Fruit fly (Drosophila melanogaster): Measurements from ENCODE around the gene CG4686.
A peak's percentile ranks its signal among the peaks of the same experiment; 100 is the strongest.

CG4686 gene

DNA sequence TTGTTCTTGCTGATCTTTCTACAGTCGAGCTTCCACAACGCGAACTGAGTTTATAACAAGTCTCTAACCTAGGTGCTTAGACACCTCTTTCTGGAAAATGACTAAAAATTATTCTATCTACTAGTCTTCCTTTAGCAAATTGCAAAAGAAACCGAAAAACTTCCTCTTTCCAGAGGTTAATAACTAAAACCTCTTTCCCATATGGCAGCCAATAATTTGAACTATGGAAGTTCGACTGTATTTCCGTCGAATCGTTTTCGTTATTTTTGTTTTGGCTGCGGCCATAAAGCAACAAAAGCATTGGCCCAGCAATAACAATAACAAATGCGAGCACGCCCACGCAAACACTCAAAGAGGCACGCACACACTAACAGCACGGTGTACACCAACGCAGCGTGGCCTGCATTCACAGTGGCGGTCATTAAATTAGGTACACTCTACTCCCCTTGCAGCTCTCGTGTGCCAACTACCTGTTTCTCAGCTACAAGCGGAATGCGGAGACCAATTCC lies 16.2 kb downstream of the CG4686 start (continued):
- peak in 1 of 2 experiments; percentile 15 for TF ChIP-seq crp (GFP tag; optimal IDR thresholded peaks at IDR 0.05)
- TF ChIP-seq CG10209 (GFP tag; optimal IDR thresholded peaks at IDR 0.05), result no peak
- TF ChIP-seq wdn (GFP tag; IDR thresholded peaks at IDR 0.05), result peak; percentile 51; the same call in 1 of the 2 replicates
- peak; percentile 46 for TF ChIP-seq HHEX (GFP tag; optimal IDR thresholded peaks at IDR 0.05)
- no peak for TF ChIP-seq CG5953 (GFP tag; IDR thresholded peaks at IDR 0.05)
- no peak for TF ChIP-seq CG8290 (GFP tag; optimal IDR thresholded peaks at IDR 0.05)
- TF ChIP-seq CG8290 (tag; optimal IDR thresholded peaks at IDR 0.05), result no peak
- TF ChIP-seq CG13424 (tag; optimal IDR thresholded peaks at IDR 0.05), result peak; percentile 66
- no peak for TF ChIP-seq CG18011 (GFP tag; optimal IDR thresholded peaks at IDR 0.05)
- no peak for TF ChIP-seq Gsc (GFP tag; IDR thresholded peaks at IDR 0.05)
- peak; percentile 9 for TF ChIP-seq chn (GFP tag; optimal IDR thresholded peaks at IDR 0.05)
- TF ChIP-seq Hmr (GFP tag; optimal IDR thresholded peaks at IDR 0.05), result peak; percentile 61
- no peak; the same call in 1 of the 2 replicates for TF ChIP-seq ttk (GFP tag; IDR thresholded peaks at IDR 0.05)
- no peak for TF ChIP-seq Lhr (GFP tag; optimal IDR thresholded peaks at IDR 0.05)
- no peak for TF ChIP-seq CG13123 (GFP tag; optimal IDR thresholded peaks at IDR 0.05)
- TF ChIP-seq Atf3 (GFP tag; optimal IDR thresholded peaks at IDR 0.05), result no peak
- no peak for TF ChIP-seq Kr (GFP tag; optimal IDR thresholded peaks at IDR 0.05)
- peak; percentile 28 for TF ChIP-seq CG14710 (tag; optimal IDR thresholded peaks at IDR 0.05)
- peak; percentile 49 for TF ChIP-seq CG6689 (GFP tag; IDR thresholded peaks at IDR 0.05)
- TF ChIP-seq Hey (tag; optimal IDR thresholded peaks at IDR 0.05), result peak; percentile 9
- TF ChIP-seq CG16863 (GFP tag; optimal IDR thresholded peaks at IDR 0.05), result peak; percentile 18
- TF ChIP-seq zfh2 (GFP tag; optimal IDR thresholded peaks at IDR 0.05), result no peak
- no peak for TF ChIP-seq unc-4 (GFP tag; IDR thresholded peaks at IDR 0.05; ENCODE audit: partially characterized antibody)
- TF ChIP-seq E2f2 (GFP tag; IDR thresholded peaks at IDR 0.05), result 0 out of 2 replicates have a peak, but pooled peaks have one; percentile 21
- TF ChIP-seq D19B (GFP tag; optimal IDR thresholded peaks at IDR 0.05), result no peak
- TF ChIP-seq CG11456 (GFP tag; IDR thresholded peaks at IDR 0.05), result no peak
- peak; percentile 23 for TF ChIP-seq CG17829 (tag; optimal IDR thresholded peaks at IDR 0.05)
- no peak for TF ChIP-seq hkb (optimal IDR thresholded peaks at IDR 0.05)
- no peak for TF ChIP-seq hkb (GFP tag; IDR thresholded peaks at IDR 0.05)
- no peak for TF ChIP-seq lola (GFP tag; optimal IDR thresholded peaks at IDR 0.05)
- TF ChIP-seq p53 (GFP tag; optimal IDR thresholded peaks at IDR 0.05), result no peak
- peak; percentile 4 for TF ChIP-seq trh (GFP tag; optimal IDR thresholded peaks at IDR 0.05)
- TF ChIP-seq Mrtf (GFP tag; IDR thresholded peaks at IDR 0.05), result no peak
- TF ChIP-seq ranshi (GFP tag; IDR thresholded peaks at IDR 0.05), result no peak
- peak; percentile 76 for TF ChIP-seq CG18599 (GFP tag; optimal IDR thresholded peaks at IDR 0.05)
- peak; percentile 41 for TF ChIP-seq ind (GFP tag; optimal IDR thresholded peaks at IDR 0.05)
- TF ChIP-seq HLHmδ (GFP tag; optimal IDR thresholded peaks at IDR 0.05), result peak; percentile 31
- no peak for TF ChIP-seq CG3065 (GFP tag; optimal IDR thresholded peaks at IDR 0.05)
- no peak for TF ChIP-seq wor (GFP tag; IDR thresholded peaks at IDR 0.05)
- no peak for TF ChIP-seq Spps (tag; optimal IDR thresholded peaks at IDR 0.05)
- peak; percentile 68 for TF ChIP-seq Nf-YC (tag; optimal IDR thresholded peaks at IDR 0.05)
- peak; percentile 73 for TF ChIP-seq Hand (GFP tag; optimal IDR thresholded peaks at IDR 0.05)
- peak; percentile 32 to 38 for TF ChIP-seq dpn (GFP tag; optimal IDR thresholded peaks at IDR 0.05)
- TF ChIP-seq Abd-B (GFP tag; optimal IDR thresholded peaks at IDR 0.05), result peak; percentile 40
- no peak for TF ChIP-seq cad (GFP tag; optimal IDR thresholded peaks at IDR 0.05)
- TF ChIP-seq CoRest (tag; optimal IDR thresholded peaks at IDR 0.05), result peak; percentile 63
- TF ChIP-seq ems (GFP tag; optimal IDR thresholded peaks at IDR 0.05), result no peak
- 0 out of 2 replicates have a peak, but pooled peaks have one; percentile 16 for TF ChIP-seq CG4404 (GFP tag; IDR thresholded peaks at IDR 0.05)
- no peak for TF ChIP-seq CG1024 (GFP tag; IDR thresholded peaks at IDR 0.05)
- TF ChIP-seq CG4854 (GFP tag; optimal IDR thresholded peaks at IDR 0.05), result peak; percentile 22
- no peak for TF ChIP-seq knrl (GFP tag; IDR thresholded peaks at IDR 0.05; ENCODE audit: partially characterized antibody)

All from whole organism, embryonic.